Fruit fly (Drosophila melanogaster): Measurements from ENCODE around the gene bnb.

The bnb gene

dm6 chrX:18806365-18806764 lies 8.9 kb upstream of the bnb start, which contains the start of gene CG7058:
CG7058 (plus strand) TSS chrX:18806694.
- TF ChIP-seq Nf-YA (GFP tag; IDR thresholded peaks at IDR 0.05) (no peak), CG10462 (GFP tag; optimal IDR thresholded peaks at IDR 0.05) (no peak), nerfin-1 (tag; optimal IDR thresholded peaks at IDR 0.05) (peak; percentile 2), Trl (optimal IDR thresholded peaks at IDR 0.05) (peak in 1 of 2 experiments; percentile 22), Trl (GFP tag; optimal IDR thresholded peaks at IDR 0.05) (no peak), pzg (GFP tag; optimal IDR thresholded peaks at IDR 0.05) (peak; percentile 8), crp (GFP tag; optimal IDR thresholded peaks at IDR 0.05) (peak in 1 of 2 experiments; percentile 37), Elba2 (GFP tag; optimal IDR thresholded peaks at IDR 0.05) (peak; percentile 23), bigmax (GFP tag; optimal IDR thresholded peaks at IDR 0.05) (no peak), CG12155 (GFP tag; optimal IDR thresholded peaks at IDR 0.05) (peak; percentile 90), Deaf1 (tag; optimal IDR thresholded peaks at IDR 0.05) (peak; percentile 57), dimm (GFP tag; IDR thresholded peaks at IDR 0.05) (no peak), abd-A (tag; optimal IDR thresholded peaks at IDR 0.05) (peak; percentile 0), cad (GFP tag; optimal IDR thresholded peaks at IDR 0.05) (no peak), Adf1 (GFP tag; IDR thresholded peaks at IDR 0.05) (peak; percentile 30; the same call in 1 of the 2 replicates), ewg (GFP tag; optimal IDR thresholded peaks at IDR 0.05) (peak; percentile 34)

dm6 chrX:18805036-18805435 lies 7.5 kb upstream of the bnb start:
- TF ChIP-seq CG8290 (GFP tag; optimal IDR thresholded peaks at IDR 0.05) = peak; percentile 66
- TF ChIP-seq CG8290 (tag; optimal IDR thresholded peaks at IDR 0.05) = no peak
- TF ChIP-seq sima (GFP tag; optimal IDR thresholded peaks at IDR 0.05) = no peak
- 0 out of 3 replicates have a peak, but pooled peaks have one; percentile 42 for TF ChIP-seq CG2199 (GFP tag; IDR thresholded peaks at IDR 0.05)
- peak; percentile 14 for TF ChIP-seq Elba2 (GFP tag; optimal IDR thresholded peaks at IDR 0.05)
- peak; percentile 0 for TF ChIP-seq stwl (tag; optimal IDR thresholded peaks at IDR 0.05)
- TF ChIP-seq CTCF (GFP tag; optimal IDR thresholded peaks at IDR 0.05) = peak; percentile 56
- TF ChIP-seq pita (GFP tag; optimal IDR thresholded peaks at IDR 0.05) = peak; percentile 35
- peak in 1 of 2 experiments; percentile 58 for TF ChIP-seq Pdp1 (GFP tag; optimal IDR thresholded peaks at IDR 0.05)
- TF ChIP-seq Trl (optimal IDR thresholded peaks at IDR 0.05) = no peak
- no peak for TF ChIP-seq Trl (GFP tag; optimal IDR thresholded peaks at IDR 0.05)
- 0 out of 2 replicates have a peak, but pooled peaks have one; percentile 17 for TF ChIP-seq ara (GFP tag; IDR thresholded peaks at IDR 0.05)
- peak; percentile 21 for TF ChIP-seq sens (GFP tag)
- TF ChIP-seq Eip74EF (GFP tag; optimal IDR thresholded peaks at IDR 0.05) = no peak

dm6 chrX:18801293-18801692 lies 3.8 kb upstream of the bnb start:
- TF ChIP-seq ems (GFP tag; optimal IDR thresholded peaks at IDR 0.05) (no peak), CG34224 (GFP tag; IDR thresholded peaks at IDR 0.05; ENCODE audit: partially characterized antibody) (no peak), pho (GFP tag; optimal IDR thresholded peaks at IDR 0.05) (no peak), Nf-YB (GFP tag; optimal IDR thresholded peaks at IDR 0.05) (no peak), z (GFP tag; IDR thresholded peaks at IDR 0.05) (no peak), sr (GFP tag; IDR thresholded peaks at IDR 0.05) (no peak), ssp (GFP tag; IDR thresholded peaks at IDR 0.05) (no peak), hbn (GFP tag; IDR thresholded peaks at IDR 0.05; ENCODE audit: partially characterized antibody) (no peak), Chrac-16 (GFP tag; optimal IDR thresholded peaks at IDR 0.05) (no peak), mld (GFP tag; IDR thresholded peaks at IDR 0.05; ENCODE audit: partially characterized antibody) (no peak), CG31441 (GFP tag; IDR thresholded peaks at IDR 0.05) (no peak), CG11093 (GFP tag; IDR thresholded peaks at IDR 0.05) (no peak), h (optimal IDR thresholded peaks at IDR 0.05) (no peak), ab (GFP tag; optimal IDR thresholded peaks at IDR 0.05) (no peak), Camta (GFP tag; optimal IDR thresholded peaks at IDR 0.05) (no peak)
